Worm (Caenorhabditis elegans): ENCODE data around the gene ZC15.10.

DNA sequence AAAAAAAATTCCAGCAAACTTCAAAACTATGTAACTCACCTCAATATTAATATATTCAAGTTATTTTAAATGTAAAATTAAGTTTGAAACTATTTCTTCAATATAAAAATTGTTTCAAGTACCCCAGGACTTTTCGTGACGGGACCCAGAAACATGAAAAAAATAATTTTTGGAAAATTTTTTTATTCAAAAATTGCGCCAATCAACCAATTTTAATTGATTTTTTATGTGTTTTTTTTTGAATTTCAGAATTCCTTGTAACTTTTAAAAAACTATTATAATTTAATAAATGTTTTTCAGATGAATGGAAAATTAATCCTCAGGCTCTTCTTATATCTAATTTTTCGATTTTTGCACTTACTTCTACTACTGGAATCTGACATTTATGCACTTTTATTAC is 12.9 kb upstream of the ZC15.10 start, which contains the start of gene ZC15.5:
- TF ChIP-seq hmg-4 (GFP tag; optimal IDR thresholded peaks at IDR 0.05) (no peak), ama-1 (optimal IDR thresholded peaks at IDR 0.05) (no peak), ceh-36 (tag; optimal IDR thresholded peaks at IDR 0.05) (no peak), tbx-11 (GFP tag; IDR thresholded peaks at IDR 0.05) (no peak), hmbx-1 (tag; optimal IDR thresholded peaks at IDR 0.05) (no peak)

Data from whole organism, early embryonic.